Fruit fly (Drosophila melanogaster) whole organism, embryonic: ENCODE results near the gene Cog1.

Source experiments
- ATbp ChIP-seq: fragments of 200-800 bp; sonication (Bioruptor generic); optimal IDR thresholded peaks from 2 replicates; lab custom pipeline; 2017; ENCODE audit warnings: missing biosample characterization, mild to moderate bottlenecking, missing genetic modification characterization, missing genetic modification reagents
- Atf3 ChIP-seq: fragments of 200-800 bp; sonication (Bioruptor generic); optimal IDR thresholded peaks from 3 replicates; lab custom pipeline; 2016; ENCODE audit warnings: missing biosample characterization, missing genetic modification characterization
- CG10274 ChIP-seq: fragments of 200-800 bp; sonication (Bioruptor generic); optimal IDR thresholded peaks from 3 replicates; lab custom pipeline; 2017; ENCODE audit warnings: missing biosample characterization, mild to moderate bottlenecking, missing genetic modification characterization
- CG15479 ChIP-seq: fragments of 200-800 bp; sonication (Bioruptor generic); optimal IDR thresholded peaks from 3 replicates; lab custom pipeline; 2019; ENCODE audit warnings: missing biosample characterization, mild to moderate bottlenecking, missing genetic modification characterization, moderate library complexity
- CG15601 ChIP-seq: fragments of 200-800 bp; sonication (Bioruptor generic); optimal IDR thresholded peaks from 3 replicates; lab custom pipeline; 2019; ENCODE audit warnings: missing biosample characterization, mild to moderate bottlenecking, missing genetic modification characterization, moderate library complexity
- CG15696 ChIP-seq: fragments of 200-800 bp; sonication (Bioruptor generic); optimal IDR thresholded peaks from 2 replicates; lab custom pipeline; 2019; ENCODE audit warnings: missing biosample characterization, mild to moderate bottlenecking, missing genetic modification characterization, moderate library complexity
- CG1603 ChIP-seq: fragments of 200-800 bp; sonication (Bioruptor generic); optimal IDR thresholded peaks from 2 replicates; lab custom pipeline; 2019; ENCODE audit warnings: missing biosample characterization, mild to moderate bottlenecking, missing genetic modification characterization, moderate library complexity
- CG2199 ChIP-seq: fragments of 200-800 bp; sonication (Bioruptor generic); IDR thresholded peaks from 3 replicates; pipeline ENCODE4 v1.3.6; 2022; ENCODE audit warnings: missing biosample characterization, missing genetic modification characterization
- CG2678 ChIP-seq: fragments of 200-800 bp; sonication (Bioruptor generic); optimal IDR thresholded peaks from 3 replicates; lab custom pipeline; 2019; ENCODE audit warnings: missing biosample characterization, mild to moderate bottlenecking, missing genetic modification characterization, moderate library complexity
- CG2875 ChIP-seq: fragments of 200-800 bp; sonication (Bioruptor generic); optimal IDR thresholded peaks from 2 replicates; lab custom pipeline; 2017; ENCODE audit warnings: missing biosample characterization, mild to moderate bottlenecking, missing genetic modification characterization, missing genetic modification reagents
- CG31441 ChIP-seq: fragments of 200-800 bp; sonication (Bioruptor generic); IDR thresholded peaks from 2 replicates; pipeline ENCODE4 v1.3.6; 2022; ENCODE audit warnings: missing biosample characterization, missing genetic modification characterization
- CG33557 ChIP-seq: fragments of 200-800 bp; sonication (Bioruptor generic); optimal IDR thresholded peaks from 2 replicates; lab custom pipeline; 2019; ENCODE audit warnings: missing biosample characterization, mild to moderate bottlenecking, missing genetic modification characterization, moderate library complexity
- CG3407 ChIP-seq: fragments of 200-800 bp; sonication (Bioruptor generic); optimal IDR thresholded peaks from 2 replicates; lab custom pipeline; 2018; ENCODE audit warnings: missing biosample characterization, mild to moderate bottlenecking, missing genetic modification characterization
- CG5180 ChIP-seq: fragments of 200-800 bp; sonication (Bioruptor generic); optimal IDR thresholded peaks from 3 replicates; lab custom pipeline; 2017; ENCODE audit warnings: missing biosample characterization, missing genetic modification characterization, mild to moderate bottlenecking, moderate library complexity, missing genetic modification reagents
- CG7928 ChIP-seq: fragments of 200-800 bp; sonication (Bioruptor generic); optimal IDR thresholded peaks from 2 replicates; lab custom pipeline; 2017; ENCODE audit warnings: missing biosample characterization, mild to moderate bottlenecking, missing genetic modification characterization
- CG7963 ChIP-seq: fragments of 200-800 bp; sonication (Bioruptor generic); IDR thresholded peaks from 3 replicates; pipeline ENCODE4 v1.3.6; 2022; ENCODE audit warnings: missing biosample characterization, missing genetic modification characterization; ENCODE audit not compliant: partially characterized antibody
- CG8359 ChIP-seq: fragments of 200-800 bp; sonication (Bioruptor generic); optimal IDR thresholded peaks from 2 replicates; lab custom pipeline; 2017; ENCODE audit warnings: missing biosample characterization, mild to moderate bottlenecking, missing genetic modification characterization, borderline replicate concordance
- NK7.1 ChIP-seq: fragments of 200-800 bp; sonication (Bioruptor generic); optimal IDR thresholded peaks from 3 replicates; lab custom pipeline; 2016; ENCODE audit warnings: missing biosample characterization, missing genetic modification characterization
- PHDP ChIP-seq: fragments of 200-800 bp; sonication (Bioruptor generic); optimal IDR thresholded peaks from 3 replicates; lab custom pipeline; 2018; ENCODE audit warnings: missing biosample characterization, mild to moderate bottlenecking, missing genetic modification characterization, moderate library complexity
- Sox100B ChIP-seq: fragments of 200-800 bp; sonication (Bioruptor generic); optimal IDR thresholded peaks from 3 replicates; lab custom pipeline; 2018; ENCODE audit warnings: missing biosample characterization, mild to moderate bottlenecking, missing genetic modification characterization
- Xrp1 ChIP-seq: fragments of 200-800 bp; sonication (Bioruptor generic); IDR thresholded peaks from 2 replicates; pipeline ENCODE4 v1.3.6; 2022; ENCODE audit warnings: missing biosample characterization, missing genetic modification characterization
- ac ChIP-seq: fragments of 200-800 bp; sonication (Bioruptor generic); optimal IDR thresholded peaks from 3 replicates; lab custom pipeline; 2017; ENCODE audit warnings: missing biosample characterization, mild to moderate bottlenecking, missing genetic modification characterization
- bsh ChIP-seq, 2 experiments: fragments of 200-800 bp; sonication (Bioruptor generic); optimal IDR thresholded peaks; 2 replicates each; lab custom pipeline; 2017 to 2018; ENCODE audit warnings: mild to moderate bottlenecking in 2 of 2, missing biosample characterization in 2 of 2, missing genetic modification characterization in 2 of 2, moderate library complexity in 1 of 2
- dmrt11E ChIP-seq: fragments of 200-800 bp; sonication (Bioruptor generic); optimal IDR thresholded peaks from 3 replicates; lab custom pipeline; 2018; ENCODE audit warnings: missing biosample characterization, mild to moderate bottlenecking, missing genetic modification characterization, moderate library complexity
- fd64A ChIP-seq: fragments of 200-800 bp; sonication (Bioruptor generic); optimal IDR thresholded peaks from 3 replicates; lab custom pipeline; 2018; ENCODE audit warnings: missing biosample characterization, mild to moderate bottlenecking, missing genetic modification characterization
- gfzf ChIP-seq: fragments of 200-800 bp; sonication (Bioruptor generic); optimal IDR thresholded peaks from 2 replicates; lab custom pipeline; 2016; ENCODE audit warnings: missing biosample characterization, mild to moderate bottlenecking, missing genetic modification characterization, moderate library complexity
- lbe ChIP-seq: fragments of 200-800 bp; sonication (Bioruptor generic); optimal IDR thresholded peaks from 2 replicates; lab custom pipeline; 2016; ENCODE audit warnings: missing biosample characterization, mild to moderate bottlenecking, missing genetic modification characterization
- lola ChIP-seq, 3 experiments: fragments of >200 bp in 2 of 3; fragments of 200-800 bp in 1 of 3; sonication (Bioruptor generic) in 1 of 3; optimal IDR thresholded peaks; 2 replicates each; lab custom pipeline; 2017 to 2019; ENCODE audit warnings: missing biosample characterization in 3 of 3, missing genetic modification characterization in 3 of 3, mild to moderate bottlenecking in 1 of 3, moderate library complexity in 1 of 3
- odd ChIP-seq: fragments of 200-800 bp; sonication (Bioruptor generic); optimal IDR thresholded peaks from 2 replicates; lab custom pipeline; 2017; ENCODE audit warnings: missing biosample characterization, mild to moderate bottlenecking, missing genetic modification characterization
- org-1 ChIP-seq: fragments of 200-800 bp; sonication (Bioruptor generic); optimal IDR thresholded peaks from 2 replicates; lab custom pipeline; 2017; ENCODE audit warnings: missing biosample characterization, missing genetic modification characterization
- sd ChIP-seq: fragments of 200-800 bp; sonication (Bioruptor generic); optimal IDR thresholded peaks from 3 replicates; lab custom pipeline; 2018; ENCODE audit warnings: missing biosample characterization, mild to moderate bottlenecking, missing genetic modification characterization, moderate library complexity
- sens ChIP-seq: fragments of 200-800 bp; sonication (Bioruptor generic); peaks from one replicate; lab custom pipeline; 2016; ENCODE audit warnings: missing biosample characterization, missing genetic modification characterization
- tll ChIP-seq, 2 experiments: fragments of 200-800 bp in 1 of 2; fragments of >200 bp in 1 of 2; sonication (Bioruptor generic) in 1 of 2; optimal IDR thresholded peaks; 2 replicates each; lab custom pipeline; 2017 to 2019; ENCODE audit warnings: missing biosample characterization in 2 of 2, missing genetic modification characterization in 2 of 2, mild to moderate bottlenecking in 1 of 2, moderate library complexity in 1 of 2
- trem ChIP-seq: fragments of 200-800 bp; optimal IDR thresholded peaks from 3 replicates; lab custom pipeline; 2019; ENCODE audit warnings: missing biosample characterization, mild to moderate bottlenecking, missing genetic modification characterization, moderate library complexity
- twi ChIP-seq: fragments of 200-800 bp; optimal IDR thresholded peaks from 2 replicates; lab custom pipeline; 2019; ENCODE audit warnings: missing biosample characterization, mild to moderate bottlenecking, missing genetic modification characterization, moderate library complexity
- usp ChIP-seq: fragments of >200 bp; optimal IDR thresholded peaks from 2 replicates; lab custom pipeline; 2017; ENCODE audit warnings: missing biosample characterization, missing genetic modification characterization
- wek ChIP-seq: fragments of 200-800 bp; sonication (Bioruptor generic); optimal IDR thresholded peaks from 3 replicates; lab custom pipeline; 2018; ENCODE audit warnings: missing biosample characterization, mild to moderate bottlenecking, missing genetic modification characterization, moderate library complexity
- zfh1 ChIP-seq: fragments of 200-800 bp; sonication (Bioruptor generic); IDR thresholded peaks from 3 replicates; pipeline ENCODE4 v1.3.6; 2022; ENCODE audit warnings: missing biosample characterization, missing genetic modification characterization

The Cog1 gene

dm6 chr3R:12251534-12251933, 32.0 kb upstream of the Cog1 start:
- TF ChIP-seq PHDP (tag; lab: Kevin White, UChicago) (no peak), twi (tag; lab: Kevin White, UChicago) (peak; percentile 94)
- TF ChIP-seq, all 482 proteins: peak for 1

DNA sequence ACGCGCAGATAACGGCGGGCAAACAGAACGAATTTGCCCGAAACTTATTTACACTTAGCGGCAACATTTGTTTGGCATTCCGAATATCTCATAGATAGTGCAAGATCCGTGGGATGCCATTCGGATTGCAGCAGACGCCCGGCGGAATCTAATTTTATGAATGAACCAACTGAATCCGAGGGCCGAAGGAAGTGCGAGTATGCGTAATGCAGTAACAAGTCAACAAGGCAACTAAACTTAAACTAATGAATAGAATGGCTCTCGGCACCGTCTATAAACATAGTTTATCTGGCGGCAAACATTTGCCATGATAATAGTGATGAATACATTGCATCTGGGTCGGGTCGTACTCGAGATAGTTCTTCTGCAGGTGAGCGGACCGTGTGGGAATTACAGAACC, 30.7 kb upstream of the Cog1 start:
- peak; percentile 5 for TF ChIP-seq ac (GFP tag; lab: Kevin White, UChicago)
- 0 out of 2 replicates have a peak, but pooled peaks have one; percentile 15 for TF ChIP-seq Xrp1
- TF ChIP-seq gfzf (GFP tag; lab: Kevin White, UChicago): no peak
- TF ChIP-seq tll (GFP tag; optimal IDR thresholded peaks at IDR 0.05; lab: Kevin White, UChicago): peak in 1 of 2 experiments; percentile 8
- 0 out of 3 replicates have a peak, but pooled peaks have one; percentile 7 for TF ChIP-seq zfh1 (GFP tag; lab: Robert Waterston, UW)
- TF ChIP-seq Atf3: no peak
- peak; percentile 20 for TF ChIP-seq dmrt11E (tag; lab: Kevin White, UChicago)
- peak; percentile 42 for TF ChIP-seq wek (GFP tag; lab: Kevin White, UChicago)
- TF ChIP-seq odd (GFP tag; lab: Kevin White, UChicago): peak; percentile 19
- TF ChIP-seq org-1: peak; percentile 22
- peak; percentile 41 for TF ChIP-seq CG1603
- peak; percentile 8 for TF ChIP-seq fd64A (GFP tag; lab: Kevin White, UChicago)
- no peak for TF ChIP-seq CG7963 (GFP tag; lab: Robert Waterston, UW)
- peak; percentile 26 for TF ChIP-seq CG2678 (tag; lab: Kevin White, UChicago)
- peak; percentile 18 for TF ChIP-seq sd (tag; lab: Kevin White, UChicago)
- TF ChIP-seq CG15696 (tag; lab: Kevin White, UChicago): peak; percentile 25
- TF ChIP-seq CG15601 (tag; lab: Kevin White, UChicago): peak; percentile 45
- TF ChIP-seq CG2875 (GFP tag; lab: Kevin White, UChicago): peak; percentile 4
- TF ChIP-seq CG10274 (GFP tag; lab: Kevin White, UChicago): no peak
- peak; percentile 53 for TF ChIP-seq CG15479
- TF ChIP-seq NK7.1: no peak
- TF ChIP-seq CG33557: peak; percentile 4
- TF ChIP-seq lola (GFP tag; optimal IDR thresholded peaks at IDR 0.05; lab: Kevin White, UChicago): peak in 1 of 3 experiments; percentile 21
- TF ChIP-seq CG31441 (GFP tag; lab: Robert Waterston, UW): peak; percentile 18; the same call in 1 of the 2 replicates
- TF ChIP-seq CG7928: no peak
- peak; percentile 18 for TF ChIP-seq CG5180
- peak; percentile 8 for TF ChIP-seq Sox100B (GFP tag; lab: Kevin White, UChicago)
- no peak for TF ChIP-seq CG2199
- TF ChIP-seq CG8359 (GFP tag; lab: Kevin White, UChicago): peak; percentile 12
- no peak for TF ChIP-seq usp (GFP tag; lab: Kevin White, UChicago)
- peak in 1 of 2 experiments; percentile 19 for TF ChIP-seq bsh (GFP tag; optimal IDR thresholded peaks at IDR 0.05; lab: Kevin White, UChicago)
- TF ChIP-seq sens (GFP tag; lab: Kevin White, UChicago): peak; percentile 71
- TF ChIP-seq CG3407: peak; percentile 36
- TF ChIP-seq lbe (GFP tag; lab: Kevin White, UChicago): no peak
- peak; percentile 60 for TF ChIP-seq ATbp (GFP tag; lab: Kevin White, UChicago)
- TF ChIP-seq trem (tag; lab: Kevin White, UChicago): no peak
